Fruit fly (Drosophila melanogaster) whole organism, embryonic: Measurements from ENCODE around the gene CG42685.

Source experiments
- Abd-B ChIP-seq: fragments of 200-800 bp; sonication (Bioruptor generic); optimal IDR thresholded peaks from 2 replicates; lab custom pipeline; 2018; ENCODE audit warnings: missing biosample characterization, mild to moderate bottlenecking, missing genetic modification characterization, moderate library complexity
- CG1024 ChIP-seq: fragments of 200-800 bp; sonication (Bioruptor generic); IDR thresholded peaks from 2 replicates; pipeline ENCODE4 v1.3.6; 2022; ENCODE audit warnings: missing biosample characterization, missing genetic modification characterization
- CG14441 ChIP-seq: fragments of 200-800 bp; sonication (Bioruptor generic); IDR thresholded peaks from 2 replicates; pipeline ENCODE4 v1.3.6; 2022; ENCODE audit warnings: missing biosample characterization, missing genetic modification characterization
- CG16779 ChIP-seq: fragments of 200-800 bp; sonication (Bioruptor generic); IDR thresholded peaks from 2 replicates; pipeline ENCODE4 v1.3.6; 2022; ENCODE audit warnings: missing biosample characterization, missing genetic modification characterization
- YL-1 ChIP-seq: fragments of 200-800 bp; sonication (Bioruptor generic); optimal IDR thresholded peaks from 3 replicates; lab custom pipeline; 2017; ENCODE audit warnings: missing biosample characterization, mild to moderate bottlenecking, missing genetic modification characterization
- br ChIP-seq: fragments of >200 bp; optimal IDR thresholded peaks from 2 replicates; lab custom pipeline; 2017
- gsb ChIP-seq: fragments of 200-800 bp; sonication (Bioruptor generic); IDR thresholded peaks from 2 replicates; pipeline ENCODE4 v1.3.6; 2022; ENCODE audit warnings: missing biosample characterization, missing genetic modification characterization
- sens ChIP-seq: fragments of 200-800 bp; sonication (Bioruptor generic); peaks from one replicate; lab custom pipeline; 2016; ENCODE audit warnings: missing biosample characterization, missing genetic modification characterization
- tio ChIP-seq: fragments of 200-800 bp; sonication (Bioruptor generic); optimal IDR thresholded peaks from 2 replicates; lab custom pipeline; 2017; ENCODE audit warnings: missing biosample characterization, missing genetic modification characterization, inconsistent platforms
- vfl ChIP-seq: fragments of 200-800 bp; sonication (Bioruptor generic); optimal IDR thresholded peaks from 2 replicates; lab custom pipeline; 2016; ENCODE audit warnings: missing biosample characterization, missing genetic modification characterization

DNA sequence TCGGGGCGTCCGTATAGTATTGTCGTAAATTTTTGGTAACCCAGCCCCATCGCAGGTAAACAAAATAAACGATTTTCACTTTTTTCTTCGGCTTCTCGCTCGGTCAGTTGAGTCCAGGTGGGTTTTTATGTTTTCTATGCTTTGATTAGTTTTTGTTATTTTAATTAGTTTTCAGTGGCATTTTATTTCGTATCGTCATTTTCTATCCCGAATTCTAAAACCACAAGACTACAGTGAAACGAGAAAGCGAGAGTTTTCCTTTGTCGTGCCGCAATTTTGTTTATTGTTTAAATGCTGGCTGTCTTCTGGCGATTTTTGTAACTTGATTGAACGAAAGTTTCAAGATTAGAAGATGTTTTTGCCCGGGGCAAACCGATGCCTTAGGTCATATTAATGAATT is 42.6 kb downstream of the CG42685 start:
- no peak for TF ChIP-seq CG1024 (GFP tag; lab: Robert Waterston, UW)
- no peak for TF ChIP-seq CG14441 (GFP tag; lab: Robert Waterston, UW)
- no peak for TF ChIP-seq YL-1 (GFP tag; lab: Kevin White, UChicago)
- TF ChIP-seq gsb, result no peak
- no peak for TF ChIP-seq br
- TF ChIP-seq vfl, result no peak
- TF ChIP-seq CG16779 (GFP tag; lab: Robert Waterston, UW), result no peak
- TF ChIP-seq tio (GFP tag; lab: Kevin White, UChicago), result no peak
- TF ChIP-seq Abd-B, result no peak
- TF ChIP-seq sens, result no peak
